Fruit fly (Drosophila melanogaster) whole organism, wandering third instar larva: Measurements from ENCODE around the gene CG42538.

Experiments used
- CrebA ChIP-seq: fragments of 200-800 bp; sonication (Bioruptor generic); optimal IDR thresholded peaks from 2 replicates; lab custom pipeline; 2016; ENCODE audit warnings: missing biosample characterization, mild to moderate bottlenecking, missing genetic modification characterization, borderline replicate concordance
- GATAd ChIP-seq: sonication (Bioruptor generic); optimal IDR thresholded peaks from 2 replicates; lab custom pipeline; 2016; ENCODE audit warnings: missing biosample characterization, missing genetic modification characterization
- OdsH ChIP-seq: fragments of 200-800 bp; sonication (Bioruptor generic); optimal IDR thresholded peaks from 2 replicates; lab custom pipeline; 2016; ENCODE audit warnings: missing biosample characterization, mild to moderate bottlenecking, missing genetic modification characterization
- Rel ChIP-seq, 2 experiments: fragments of 200-800 bp; sonication (Bioruptor generic) in 1 of 2; optimal IDR thresholded peaks; 2 replicates in 1 of 2; 3 replicates in 1 of 2; lab custom pipeline; 2016 to 2019; ENCODE audit warnings: mild to moderate bottlenecking in 2 of 2, missing biosample characterization in 2 of 2, missing genetic modification characterization in 2 of 2, moderate library complexity in 1 of 2
- dl ChIP-seq, 2 experiments: fragments of 175-275, 200-275 bp in 1 of 2; fragments of 200-275 bp in 1 of 2; sonication (Bioruptor generic); optimal IDR thresholded peaks; lab custom pipeline; 2018; ENCODE audit warnings: mild to moderate bottlenecking in 2 of 2, missing biosample characterization in 2 of 2, missing genetic modification characterization in 2 of 2, moderate library complexity in 2 of 2; ENCODE audit not compliant: partially characterized antibody in 2 of 2, insufficient read depth in 1 of 2
- dmrt93B ChIP-seq: fragments of 200-800 bp; sonication (Bioruptor generic); optimal IDR thresholded peaks from 2 replicates; lab custom pipeline; 2018; ENCODE audit warnings: missing biosample characterization, mild to moderate bottlenecking, missing genetic modification characterization
- fru ChIP-seq: fragments of 200-800 bp; sonication (Bioruptor generic); optimal IDR thresholded peaks from 3 replicates; lab custom pipeline; 2016; ENCODE audit warnings: missing biosample characterization, mild to moderate bottlenecking, missing genetic modification characterization
- h ChIP-seq: fragments of 200-800 bp; sonication (Bioruptor generic); optimal IDR thresholded peaks from 3 replicates; lab custom pipeline; 2016; ENCODE audit warnings: missing biosample characterization, mild to moderate bottlenecking, missing genetic modification characterization
- psq ChIP-seq: fragments of 200-800 bp; sonication (Bioruptor generic); optimal IDR thresholded peaks from 3 replicates; lab custom pipeline; 2017; ENCODE audit warnings: missing biosample characterization, mild to moderate bottlenecking, missing genetic modification characterization, moderate library complexity
- sage ChIP-seq: fragments of 200-800 bp; sonication (Bioruptor generic); optimal IDR thresholded peaks from 2 replicates; lab custom pipeline; 2016; ENCODE audit warnings: missing biosample characterization, mild to moderate bottlenecking, missing genetic modification characterization
- usp ChIP-seq: fragments of >200 bp; optimal IDR thresholded peaks from 2 replicates; lab custom pipeline; 2017; ENCODE audit warnings: missing biosample characterization, missing genetic modification characterization
- woc ChIP-seq: sonication (Bioruptor generic); optimal IDR thresholded peaks from 2 replicates; lab custom pipeline; 2016; ENCODE audit warnings: missing biosample characterization, mild to moderate bottlenecking, missing genetic modification characterization

DNA sequence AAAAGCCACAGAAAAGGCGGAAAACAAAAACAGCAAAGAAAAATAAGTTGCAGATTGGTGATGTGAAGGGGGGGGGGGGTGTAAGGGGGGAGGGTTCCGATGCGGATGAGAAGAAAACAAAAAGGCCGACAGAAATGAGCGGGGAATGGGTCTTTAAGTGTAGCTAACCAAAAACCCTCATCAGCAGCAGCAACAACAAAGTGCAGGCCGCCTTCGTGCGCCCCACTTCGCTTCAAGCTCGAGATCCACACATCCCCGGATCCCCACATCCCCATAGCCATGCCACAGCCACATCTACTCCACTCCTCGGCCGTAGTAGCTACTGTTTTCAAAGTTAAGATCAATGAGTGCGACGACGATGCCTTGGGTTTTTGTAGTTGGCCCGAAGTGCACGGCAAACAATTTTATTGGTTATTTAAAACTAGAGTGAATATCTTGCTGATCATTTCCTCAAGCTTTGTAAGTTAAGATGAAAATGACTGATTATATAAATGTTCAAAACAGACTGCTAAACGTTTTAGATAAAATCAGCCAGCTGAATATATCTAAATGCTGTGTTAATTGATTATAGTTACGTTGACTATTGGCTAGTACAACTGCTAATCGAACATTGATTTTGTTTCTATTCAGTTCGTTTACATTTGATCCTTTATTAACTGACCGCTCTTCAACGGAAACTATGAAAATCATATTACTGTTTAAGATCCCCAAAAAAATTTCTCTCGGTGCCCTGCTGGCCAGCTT lies 9.9 kb upstream of the CG42538 start:
- TF ChIP-seq h (GFP tag; lab: Kevin White, UChicago) (peak; percentile 65), OdsH (peak; percentile 62), woc (GFP tag; lab: Kevin White, UChicago) (peak; percentile 71), usp (no peak), fru (GFP tag; lab: Kevin White, UChicago) (peak; percentile 72), dmrt93B (GFP tag; lab: Kevin White, UChicago) (peak; percentile 59), dl (GFP tag; optimal IDR thresholded peaks at IDR 0.05; lab: Kevin White, UChicago; ENCODE audit: insufficient read depth in 1 of 2, partially characterized antibody in 2 of 2) (no peak), CrebA (no peak), Rel (GFP tag; optimal IDR thresholded peaks at IDR 0.05; lab: Kevin White, UChicago) (no peak), Rel (tag; optimal IDR thresholded peaks at IDR 0.05; lab: Kevin White, UChicago) (no peak), sage (GFP tag; lab: Kevin White, UChicago) (no peak), GATAd (no peak), psq (GFP tag; lab: Kevin White, UChicago) (peak; percentile 69)
